Fruit fly (Drosophila melanogaster) whole organism, embryonic: Measurements from ENCODE around the gene CG15880.
A peak's percentile ranks its signal among the peaks of the same experiment; 100 is the strongest.

Experiments used
- Antp ChIP-seq: fragments of 200-800 bp; sonication (Bioruptor generic); optimal IDR thresholded peaks from 3 replicates; lab custom pipeline; 2016; ENCODE audit warnings: missing biosample characterization, missing genetic modification characterization
- BEAF-32 ChIP-seq: fragments of 200-800 bp; sonication (Bioruptor generic); optimal IDR thresholded peaks from 3 replicates; lab custom pipeline; 2017; ENCODE audit warnings: missing biosample characterization, missing genetic modification characterization, mild to moderate bottlenecking, moderate library complexity, missing genetic modification reagents
- CG10462 ChIP-seq: fragments of 200-800 bp; sonication (Bioruptor generic); optimal IDR thresholded peaks from 2 replicates; lab custom pipeline; 2016; ENCODE audit warnings: missing biosample characterization, missing genetic modification characterization
- CG10654 ChIP-seq: fragments of 200-800 bp; sonication (Bioruptor generic); optimal IDR thresholded peaks from 2 replicates; lab custom pipeline; 2016; ENCODE audit warnings: missing biosample characterization, missing genetic modification characterization
- CG11456 ChIP-seq: fragments of 200-800 bp; sonication (Bioruptor generic); IDR thresholded peaks from 3 replicates; pipeline ENCODE4 v1.3.6; 2022; ENCODE audit warnings: missing biosample characterization, missing genetic modification characterization
- CG11695 ChIP-seq: fragments of 200-800 bp; sonication (Bioruptor generic); IDR thresholded peaks from 3 replicates; pipeline ENCODE4 v1.3.6; 2022; ENCODE audit warnings: missing biosample characterization, missing genetic modification characterization
- CG12219 ChIP-seq: fragments of 200-800 bp; sonication (Bioruptor generic); optimal IDR thresholded peaks from 3 replicates; lab custom pipeline; 2018; ENCODE audit warnings: missing biosample characterization, mild to moderate bottlenecking, missing genetic modification characterization
- CG12299 ChIP-seq: fragments of 200-800 bp; sonication (Bioruptor generic); optimal IDR thresholded peaks from 2 replicates; lab custom pipeline; 2018; ENCODE audit warnings: missing biosample characterization, mild to moderate bottlenecking, missing genetic modification characterization
- CG13287 ChIP-seq: fragments of 200-800 bp; sonication (Bioruptor generic); IDR thresholded peaks from 2 replicates; pipeline ENCODE4 v1.3.6; 2022; ENCODE audit warnings: missing biosample characterization, missing genetic modification characterization; ENCODE audit not compliant: partially characterized antibody
- CG13424 ChIP-seq: fragments of 200-800 bp; sonication (Bioruptor generic); optimal IDR thresholded peaks from 2 replicates; lab custom pipeline; 2019; ENCODE audit warnings: missing biosample characterization, mild to moderate bottlenecking, missing genetic modification characterization, moderate library complexity
- CG16779 ChIP-seq: fragments of 200-800 bp; sonication (Bioruptor generic); IDR thresholded peaks from 2 replicates; pipeline ENCODE4 v1.3.6; 2022; ENCODE audit warnings: missing biosample characterization, missing genetic modification characterization
- CG17359 ChIP-seq: fragments of 200-800 bp; sonication (Bioruptor generic); optimal IDR thresholded peaks from 3 replicates; lab custom pipeline; 2018; ENCODE audit warnings: missing biosample characterization, mild to moderate bottlenecking, missing genetic modification characterization, moderate library complexity
- CG2199 ChIP-seq: fragments of 200-800 bp; sonication (Bioruptor generic); IDR thresholded peaks from 3 replicates; pipeline ENCODE4 v1.3.6; 2022; ENCODE audit warnings: missing biosample characterization, missing genetic modification characterization
- CG2678 ChIP-seq: fragments of 200-800 bp; sonication (Bioruptor generic); optimal IDR thresholded peaks from 3 replicates; lab custom pipeline; 2019; ENCODE audit warnings: missing biosample characterization, mild to moderate bottlenecking, missing genetic modification characterization, moderate library complexity
- CG32532 ChIP-seq: fragments of 200-800 bp; sonication (Bioruptor generic); IDR thresholded peaks from 2 replicates; pipeline ENCODE4 v1.3.6; 2022; ENCODE audit warnings: missing biosample characterization, missing genetic modification characterization
- CG6654 ChIP-seq: fragments of 200-800 bp; sonication (Bioruptor generic); optimal IDR thresholded peaks from 2 replicates; lab custom pipeline; 2017; ENCODE audit warnings: missing biosample characterization, mild to moderate bottlenecking, missing genetic modification characterization
- CG7786 ChIP-seq: fragments of 200-800 bp; sonication (Bioruptor generic); optimal IDR thresholded peaks from 2 replicates; lab custom pipeline; 2016; ENCODE audit warnings: missing biosample characterization, missing genetic modification characterization
- Deaf1 ChIP-seq: fragments of 200-800 bp; optimal IDR thresholded peaks from 3 replicates; lab custom pipeline; 2019; ENCODE audit warnings: missing biosample characterization, mild to moderate bottlenecking, missing genetic modification characterization, moderate library complexity
- HLH4C ChIP-seq: fragments of 200-800 bp; sonication (Bioruptor generic); IDR thresholded peaks from 3 replicates; pipeline ENCODE4 v1.3.6; 2022; ENCODE audit warnings: missing biosample characterization, missing genetic modification characterization; ENCODE audit not compliant: partially characterized antibody
- Hr3 ChIP-seq: fragments of 200-800 bp; sonication (Bioruptor generic); optimal IDR thresholded peaks from 3 replicates; lab custom pipeline; 2016; ENCODE audit warnings: missing biosample characterization, missing genetic modification characterization
- Hr51 ChIP-seq, 2 experiments: fragments of 200-800 bp; sonication (Bioruptor generic); optimal IDR thresholded peaks; 2 replicates in 1 of 2; 3 replicates in 1 of 2; lab custom pipeline; 2016 to 2018; ENCODE audit warnings: missing biosample characterization in 2 of 2, missing genetic modification characterization in 2 of 2, mild to moderate bottlenecking in 1 of 2, moderate library complexity in 1 of 2
- Hr78 ChIP-seq, 2 experiments: fragments of 200-800 bp in 1 of 2; fragments of >200 bp in 1 of 2; sonication (Bioruptor generic) in 1 of 2; optimal IDR thresholded peaks; 2 replicates each; lab custom pipeline; 2017 to 2019; ENCODE audit warnings: missing biosample characterization in 2 of 2, missing genetic modification characterization in 2 of 2, mild to moderate bottlenecking in 1 of 2, moderate library complexity in 1 of 2
- Lpt ChIP-seq: fragments of >200 bp; optimal IDR thresholded peaks from 2 replicates; lab custom pipeline; 2018; ENCODE audit warnings: missing biosample characterization, missing genetic modification characterization
- MESR4 ChIP-seq: fragments of 200-800 bp; sonication (Bioruptor generic); optimal IDR thresholded peaks from 2 replicates; lab custom pipeline; 2018; ENCODE audit warnings: missing biosample characterization, mild to moderate bottlenecking, missing genetic modification characterization, moderate library complexity
- MTF-1 ChIP-seq: fragments of 200-800 bp; sonication (Bioruptor generic); optimal IDR thresholded peaks from 2 replicates; lab custom pipeline; 2018; ENCODE audit warnings: missing biosample characterization, mild to moderate bottlenecking, missing genetic modification characterization, borderline replicate concordance
- Mrtf ChIP-seq: fragments of 200-800 bp; sonication (Bioruptor generic); IDR thresholded peaks from 3 replicates; pipeline ENCODE4 v1.3.6; 2022; ENCODE audit warnings: missing biosample characterization, missing genetic modification characterization
- PHDP ChIP-seq: fragments of 200-800 bp; sonication (Bioruptor generic); optimal IDR thresholded peaks from 3 replicates; lab custom pipeline; 2018; ENCODE audit warnings: missing biosample characterization, mild to moderate bottlenecking, missing genetic modification characterization, moderate library complexity
- Sox102F ChIP-seq: fragments of 200-800 bp; sonication (Bioruptor generic); optimal IDR thresholded peaks from 2 replicates; lab custom pipeline; 2018; ENCODE audit warnings: missing biosample characterization, mild to moderate bottlenecking, missing genetic modification characterization, moderate library complexity
- Vsx1 ChIP-seq: fragments of 200-800 bp; sonication (Bioruptor generic); optimal IDR thresholded peaks from 2 replicates; lab custom pipeline; 2017; ENCODE audit warnings: missing biosample characterization, mild to moderate bottlenecking, missing genetic modification characterization, missing genetic modification reagents
- ato ChIP-seq: fragments of 200-800 bp; sonication (Bioruptor generic); IDR thresholded peaks from 2 replicates; pipeline ENCODE4 v1.3.6; 2022; ENCODE audit warnings: missing biosample characterization, missing genetic modification characterization; ENCODE audit not compliant: partially characterized antibody
- bab2 ChIP-seq: fragments of 200-800 bp; sonication (Bioruptor generic); optimal IDR thresholded peaks from 2 replicates; lab custom pipeline; 2016; ENCODE audit warnings: missing biosample characterization, missing genetic modification characterization
- crc ChIP-seq: fragments of 200-800 bp; sonication (Bioruptor generic); optimal IDR thresholded peaks from 2 replicates; lab custom pipeline; 2016; ENCODE audit warnings: missing biosample characterization, missing genetic modification characterization
- croc ChIP-seq: fragments of 200-800 bp; sonication (Bioruptor generic); conservative IDR thresholded peaks from 3 replicates; pipeline ENCODE4 v1.3.6; 2022; ENCODE audit warnings: missing biosample characterization, missing genetic modification characterization
- da ChIP-seq: fragments of 200-800 bp; sonication (Bioruptor generic); optimal IDR thresholded peaks from 2 replicates; lab custom pipeline; 2016; ENCODE audit warnings: missing biosample characterization, missing genetic modification characterization
- ems ChIP-seq: fragments of 200-800 bp; sonication (Bioruptor generic); optimal IDR thresholded peaks from 3 replicates; lab custom pipeline; 2016; ENCODE audit warnings: missing biosample characterization, missing genetic modification characterization
- en ChIP-seq: fragments of 200-800 bp; sonication (Bioruptor generic); optimal IDR thresholded peaks from 2 replicates; lab custom pipeline; 2016; ENCODE audit warnings: missing biosample characterization, missing genetic modification characterization
- fd3F ChIP-seq: fragments of 200-800 bp; sonication (Bioruptor generic); optimal IDR thresholded peaks from 2 replicates; lab custom pipeline; 2018; ENCODE audit warnings: missing biosample characterization, mild to moderate bottlenecking, missing genetic modification characterization, moderate library complexity
- fu2 ChIP-seq: fragments of 200-800 bp; sonication (Bioruptor generic); optimal IDR thresholded peaks from 2 replicates; lab custom pipeline; 2016; ENCODE audit warnings: missing biosample characterization, missing genetic modification characterization
- gcm ChIP-seq: fragments of 200-800 bp; sonication (Bioruptor generic); optimal IDR thresholded peaks from 2 replicates; lab custom pipeline; 2019; ENCODE audit warnings: missing biosample characterization, mild to moderate bottlenecking, missing genetic modification characterization, moderate library complexity
- gem ChIP-seq: fragments of 200-800 bp; sonication (Bioruptor generic); optimal IDR thresholded peaks from 2 replicates; lab custom pipeline; 2019; ENCODE audit warnings: missing biosample characterization, mild to moderate bottlenecking, missing genetic modification characterization, moderate library complexity
- ham ChIP-seq: fragments of 200-800 bp; sonication (Bioruptor generic); IDR thresholded peaks from 2 replicates; pipeline ENCODE4 v1.3.6; 2022; ENCODE audit warnings: missing biosample characterization, missing genetic modification characterization
- kah ChIP-seq: fragments of 200-800 bp; sonication (Bioruptor generic); optimal IDR thresholded peaks from 2 replicates; lab custom pipeline; 2018; ENCODE audit warnings: missing biosample characterization, mild to moderate bottlenecking, missing genetic modification characterization
- lab ChIP-seq: fragments of 200-800 bp; sonication (Bioruptor generic); optimal IDR thresholded peaks from 3 replicates; lab custom pipeline; 2017; ENCODE audit warnings: missing biosample characterization, missing genetic modification characterization, mild to moderate bottlenecking, moderate library complexity, missing genetic modification reagents
- nerfin-1 ChIP-seq: fragments of 200-800 bp; sonication (Bioruptor generic); optimal IDR thresholded peaks from 3 replicates; lab custom pipeline; 2019; ENCODE audit warnings: missing biosample characterization, mild to moderate bottlenecking, missing genetic modification characterization, moderate library complexity
- sna ChIP-seq: fragments of 200-800 bp; sonication (Bioruptor generic); IDR thresholded peaks from 2 replicates; pipeline ENCODE4 v1.3.6; 2022; ENCODE audit warnings: missing biosample characterization, missing genetic modification characterization; ENCODE audit not compliant: partially characterized antibody
- tio ChIP-seq: fragments of 200-800 bp; sonication (Bioruptor generic); optimal IDR thresholded peaks from 2 replicates; lab custom pipeline; 2017; ENCODE audit warnings: missing biosample characterization, missing genetic modification characterization, inconsistent platforms
- tx ChIP-seq: fragments of 200-800 bp; sonication (Bioruptor generic); optimal IDR thresholded peaks from 2 replicates; lab custom pipeline; 2016; ENCODE audit warnings: missing biosample characterization, missing genetic modification characterization
- zen2 ChIP-seq: fragments of 200-800 bp; sonication (Bioruptor generic); IDR thresholded peaks from 3 replicates; pipeline ENCODE4 v1.3.6; 2022; ENCODE audit warnings: missing biosample characterization, missing genetic modification characterization; ENCODE audit not compliant: partially characterized antibody

The CG15880 gene

dm6 chr2L:857897-858517 lies 40.3 kb upstream of the CG15880 start (continued):
- TF ChIP-seq CG13424 (tag; lab: Kevin White, UChicago) (peak; percentile 53), Mrtf (GFP tag; lab: Robert Waterston, UW) (peak; percentile 44; the same call in 1 of the 3 replicates), en (GFP tag; lab: Kevin White, UChicago) (peak; percentile 48), CG2199 (GFP tag; lab: Robert Waterston, UW) (no peak), gcm (GFP tag; lab: Kevin White, UChicago) (peak; percentile 29), CG10654 (GFP tag; lab: Kevin White, UChicago) (no peak), fu2 (peak; percentile 16), kah (GFP tag; lab: Kevin White, UChicago) (no peak), tio (GFP tag; lab: Kevin White, UChicago) (no peak), ham (GFP tag; lab: Robert Waterston, UW) (no peak), CG12219 (GFP tag; lab: Kevin White, UChicago) (peak; percentile 43), CG32532 (GFP tag; lab: Robert Waterston, UW) (peak; percentile 13; the same call in 1 of the 2 replicates), CG12299 (tag; lab: Kevin White, UChicago) (no peak), MTF-1 (GFP tag; lab: Kevin White, UChicago) (no peak), fd3F (GFP tag; lab: Kevin White, UChicago) (no peak), CG16779 (GFP tag; lab: Robert Waterston, UW) (no peak), BEAF-32 (GFP tag; lab: Kevin White, UChicago) (no peak), CG11456 (no peak), lab (peak; percentile 65), ems (GFP tag; lab: Kevin White, UChicago) (peak; percentile 15), crc (GFP tag; lab: Kevin White, UChicago) (peak; percentile 38), CG10462 (GFP tag; lab: Kevin White, UChicago) (peak; percentile 31), ato (no peak), tx (GFP tag; lab: Kevin White, UChicago) (no peak), da (no peak), CG11695 (peak; percentile 68; the same call in 2 of the 3 replicates), croc (GFP tag; lab: Robert Waterston, UW) (peak; percentile 25; the same call in 1 of the 3 replicates), bab2 (GFP tag; lab: Kevin White, UChicago) (peak; percentile 30), zen2 (no peak), CG2678 (tag; lab: Kevin White, UChicago) (peak; percentile 55), Sox102F (GFP tag; lab: Kevin White, UChicago) (peak; percentile 82), gem (tag; lab: Kevin White, UChicago) (peak; percentile 76), nerfin-1 (tag; lab: Kevin White, UChicago) (peak; percentile 16), PHDP (peak; percentile 63), Lpt (GFP tag; lab: Kevin White, UChicago) (no peak), CG7786 (GFP tag; lab: Kevin White, UChicago) (peak; percentile 35), HLH4C (GFP tag; lab: Robert Waterston, UW) (no peak), CG6654 (no peak), Hr51 (GFP tag; optimal IDR thresholded peaks at IDR 0.05; lab: Kevin White, UChicago) (peak in 1 of 2 experiments; percentile 55), CG17359 (tag; lab: Kevin White, UChicago) (peak; percentile 67), MESR4 (GFP tag; lab: Kevin White, UChicago) (no peak), Hr3 (GFP tag; lab: Kevin White, UChicago) (peak; percentile 42), CG13287 (GFP tag; lab: Robert Waterston, UW) (no peak), Hr78 (GFP tag; optimal IDR thresholded peaks at IDR 0.05; lab: Kevin White, UChicago) (peak in 1 of 2 experiments; percentile 92), Vsx1 (GFP tag; lab: Kevin White, UChicago) (no peak), Deaf1 (peak; percentile 62), sna (GFP tag; lab: Robert Waterston, UW) (no peak), Antp (GFP tag; lab: Kevin White, UChicago) (peak; percentile 43)
